Worm (Caenorhabditis elegans) whole organism, L4 larva: ENCODE results near the gene iglr-2.

ENCODE experiments used
- ceh-82 ChIP-seq: sonication (generic microtip); optimal IDR thresholded peaks from 2 replicates; lab custom pipeline; 2017; ENCODE audit warnings: missing biosample characterization, missing genetic modification characterization
- ces-1 ChIP-seq: fragments of 150-350 bp; sonication (generic microtip); optimal IDR thresholded peaks from 4 replicates; lab custom pipeline; 2014; ENCODE audit warnings: missing biosample characterization, missing genetic modification reagents, missing genetic modification characterization
- egl-27 ChIP-seq: sonication (generic microtip); optimal IDR thresholded peaks from 3 replicates; lab custom pipeline; 2017; ENCODE audit warnings: missing biosample characterization, missing genetic modification reagents, missing genetic modification characterization
- fkh-10 ChIP-seq: fragments of 150-350 bp; optimal IDR thresholded peaks from 2 replicates; lab custom pipeline; 2014; ENCODE audit warnings: missing biosample characterization, missing genetic modification reagents, missing genetic modification characterization
- jun-1 ChIP-seq: fragments of 150-350 bp; optimal IDR thresholded peaks from 2 replicates; lab custom pipeline; 2014; ENCODE audit warnings: missing biosample characterization, missing genetic modification reagents, missing genetic modification characterization
- lin-13 ChIP-seq: fragments of 150-350 bp; optimal IDR thresholded peaks from 2 replicates; lab custom pipeline; 2014; ENCODE audit warnings: missing biosample characterization, missing genetic modification reagents, missing genetic modification characterization
- mep-1 ChIP-seq: fragments of 150-350 bp; sonication (generic microtip); optimal IDR thresholded peaks from 3 replicates; lab custom pipeline; 2014; ENCODE audit warnings: missing biosample characterization, missing genetic modification characterization
- nhr-11 ChIP-seq: fragments of 150-350 bp; optimal IDR thresholded peaks from 2 replicates; lab custom pipeline; 2014; ENCODE audit warnings: missing biosample characterization, missing genetic modification characterization
- php-3 ChIP-seq: fragments of 200-800 bp; sonication (Bioruptor generic); IDR thresholded peaks from 2 replicates; pipeline ENCODE4 v1.3.6; 2022; ENCODE audit warnings: missing genetic modification reagents, missing genetic modification characterization, missing compliant biosample characterization
- snpc-4 ChIP-seq: fragments of 150-350 bp; optimal IDR thresholded peaks from 2 replicates; lab custom pipeline; 2014; ENCODE audit warnings: missing biosample characterization, missing genetic modification characterization
- unc-39 ChIP-seq: sonication (generic microtip); optimal IDR thresholded peaks from 2 replicates; lab custom pipeline; 2017; ENCODE audit warnings: missing biosample characterization, missing genetic modification characterization
- zag-1 ChIP-seq: fragments of 150-350 bp; optimal IDR thresholded peaks from 2 replicates; lab custom pipeline; 2014; ENCODE audit warnings: missing biosample characterization, missing genetic modification characterization
- zip-11 ChIP-seq: fragments of 200-800 bp; sonication (Bioruptor generic); IDR thresholded peaks from 2 replicates; pipeline ENCODE4 v1.3.6; 2022; ENCODE audit warnings: missing genetic modification characterization, missing compliant biosample characterization

ce11 chrIII:8280352-8280751, 50.8 kb downstream of the iglr-2 start:
- TF ChIP-seq nhr-11, result no peak
- no peak for TF ChIP-seq snpc-4
- TF ChIP-seq mep-1 (tag; lab: Kevin White, UChicago), result no peak
- no peak for TF ChIP-seq php-3 (GFP tag; lab: Robert Waterston, UW)
- no peak for TF ChIP-seq jun-1 (tag; lab: Kevin White, UChicago)
- TF ChIP-seq zag-1 (tag; lab: Kevin White, UChicago), result no peak
- TF ChIP-seq zip-11 (GFP tag; lab: Robert Waterston, UW), result no peak
- no peak for TF ChIP-seq lin-13
- no peak for TF ChIP-seq fkh-10 (GFP tag; lab: Kevin White, UChicago)
- no peak for TF ChIP-seq unc-39 (tag; lab: Kevin White, UChicago)
- TF ChIP-seq egl-27 (tag; lab: Kevin White, UChicago), result no peak
- TF ChIP-seq ceh-82 (tag; lab: Kevin White, UChicago), result no peak
- no peak for TF ChIP-seq ces-1
